Worm (Caenorhabditis elegans) whole organism, late embryonic: ENCODE results near the gene B0001.8.

Experiments
- C08G9.2 ChIP-seq: sonication (generic microtip); optimal IDR thresholded peaks from 2 replicates; lab custom pipeline; 2016; ENCODE audit warnings: mild to moderate bottlenecking, missing genetic modification characterization, moderate library complexity, missing compliant biosample characterization
- ceh-19 ChIP-seq: fragments of 200-800 bp; sonication (Bioruptor generic); optimal IDR thresholded peaks from 2 replicates; lab custom pipeline; 2018; ENCODE audit warnings: mild to moderate bottlenecking, missing genetic modification characterization, missing compliant biosample characterization
- ceh-24 ChIP-seq: sonication (generic microtip); optimal IDR thresholded peaks from 2 replicates; lab custom pipeline; 2016; ENCODE audit warnings: mild to moderate bottlenecking, missing genetic modification characterization, missing compliant biosample characterization
- che-1 ChIP-seq: sonication (generic microtip); optimal IDR thresholded peaks from 2 replicates; lab custom pipeline; 2016; ENCODE audit warnings: mild to moderate bottlenecking, missing genetic modification characterization, missing compliant biosample characterization
- elt-4 ChIP-seq: sonication (generic microtip); optimal IDR thresholded peaks from 2 replicates; lab custom pipeline; 2016; ENCODE audit warnings: missing genetic modification characterization, missing compliant biosample characterization
- eyg-1 ChIP-seq: sonication (generic microtip); optimal IDR thresholded peaks from 2 replicates; lab custom pipeline; 2016; ENCODE audit warnings: missing genotype, missing genetic modification characterization, missing compliant biosample characterization
- fkh-10 ChIP-seq: fragments of 150-350 bp; optimal IDR thresholded peaks from 2 replicates; lab custom pipeline; 2014; ENCODE audit warnings: missing biosample characterization, missing genetic modification reagents, missing genetic modification characterization
- hlh-30 ChIP-seq: sonication (generic microtip); optimal IDR thresholded peaks from 2 replicates; lab custom pipeline; 2017; ENCODE audit warnings: antibody characterized with exemption, missing genetic modification characterization, missing compliant biosample characterization; ENCODE audit not compliant: insufficient read depth
- lim-6 ChIP-seq: sonication (generic microtip); optimal IDR thresholded peaks from 2 replicates; lab custom pipeline; 2016; ENCODE audit warnings: missing genetic modification characterization, missing compliant biosample characterization
- madf-2 ChIP-seq: sonication (generic microtip); optimal IDR thresholded peaks from 2 replicates; lab custom pipeline; 2017; ENCODE audit warnings: missing genetic modification characterization, missing compliant biosample characterization
- nhr-11 ChIP-seq: fragments of 150-350 bp; optimal IDR thresholded peaks from 2 replicates; lab custom pipeline; 2014; ENCODE audit warnings: missing biosample characterization, missing genetic modification characterization
- pag-3 ChIP-seq: sonication (generic microtip); optimal IDR thresholded peaks from 2 replicates; lab custom pipeline; 2016; ENCODE audit warnings: missing compliant biosample characterization, missing genetic modification characterization, borderline replicate concordance
- pqm-1 ChIP-seq: sonication (generic microtip); optimal IDR thresholded peaks from 2 replicates; lab custom pipeline; 2016; ENCODE audit warnings: missing genetic modification characterization, missing compliant biosample characterization
- tbx-2 ChIP-seq: sonication (generic microtip); optimal IDR thresholded peaks from 2 replicates; lab custom pipeline; 2016; ENCODE audit warnings: missing genetic modification characterization, missing compliant biosample characterization

- no peak for TF ChIP-seq ceh-19 (GFP tag; lab: Kevin White, UChicago)
- TF ChIP-seq elt-4 = no peak
- no peak for TF ChIP-seq lim-6
- TF ChIP-seq che-1 (tag; lab: Kevin White, UChicago) = no peak
- no peak for TF ChIP-seq tbx-2 (tag; lab: Kevin White, UChicago)
- no peak for TF ChIP-seq nhr-11 (tag; lab: Kevin White, UChicago)
- TF ChIP-seq pqm-1 (tag; lab: Kevin White, UChicago) = no peak
- no peak for TF ChIP-seq pag-3 (tag; lab: Kevin White, UChicago)
- no peak for TF ChIP-seq eyg-1
- TF ChIP-seq ceh-24 (tag; lab: Kevin White, UChicago) = no peak
- TF ChIP-seq fkh-10 = no peak
- no peak for TF ChIP-seq madf-2 (tag; lab: Kevin White, UChicago)
- TF ChIP-seq C08G9.2 (tag; lab: Kevin White, UChicago) = no peak
- no peak for TF ChIP-seq hlh-30
These were observed 13.0 kb downstream of the B0001.8 start for ce11 chrIV:12127838-12128237.
